Fruit fly (Drosophila melanogaster) whole organism, embryonic: ENCODE data around the gene CG42828.
A peak's percentile ranks its signal among the peaks of the same experiment; 100 is the strongest.

Source experiments
- Atf-2 ChIP-seq: fragments of 200-800 bp; sonication (Bioruptor generic); optimal IDR thresholded peaks from 2 replicates; lab custom pipeline; 2016; ENCODE audit warnings: missing biosample characterization, missing genetic modification characterization
- Bdp1 ChIP-seq: fragments of 200-800 bp; sonication (Bioruptor generic); optimal IDR thresholded peaks from 3 replicates; lab custom pipeline; 2016; ENCODE audit warnings: missing biosample characterization, missing genetic modification characterization
- CG10147 ChIP-seq: fragments of 200-800 bp; sonication (Bioruptor generic); optimal IDR thresholded peaks from 2 replicates; lab custom pipeline; 2019; ENCODE audit warnings: missing biosample characterization, mild to moderate bottlenecking, missing genetic modification characterization, moderate library complexity
- CG10274 ChIP-seq: fragments of 200-800 bp; sonication (Bioruptor generic); optimal IDR thresholded peaks from 3 replicates; lab custom pipeline; 2017; ENCODE audit warnings: missing biosample characterization, mild to moderate bottlenecking, missing genetic modification characterization
- CG12391 ChIP-seq: fragments of 200-800 bp; sonication (Bioruptor generic); optimal IDR thresholded peaks from 3 replicates; lab custom pipeline; 2018; ENCODE audit warnings: missing biosample characterization, mild to moderate bottlenecking, missing genetic modification characterization, moderate library complexity
- CG12659 ChIP-seq: fragments of 200-800 bp; sonication (Bioruptor generic); optimal IDR thresholded peaks from 3 replicates; lab custom pipeline; 2017; ENCODE audit warnings: mild to moderate bottlenecking, missing biosample characterization, missing genetic modification reagents, missing genetic modification characterization
- CG14441 ChIP-seq: fragments of 200-800 bp; sonication (Bioruptor generic); IDR thresholded peaks from 2 replicates; pipeline ENCODE4 v1.3.6; 2022; ENCODE audit warnings: missing biosample characterization, missing genetic modification characterization
- CG15073 ChIP-seq: fragments of 200-800 bp; sonication (Bioruptor generic); optimal IDR thresholded peaks from 2 replicates; lab custom pipeline; 2016; ENCODE audit warnings: missing biosample characterization, missing genetic modification characterization
- CG1647 ChIP-seq: fragments of 200-800 bp; sonication (Bioruptor generic); optimal IDR thresholded peaks from 3 replicates; lab custom pipeline; 2016; ENCODE audit warnings: missing biosample characterization, missing genetic modification characterization
- CG17802 ChIP-seq: fragments of 200-800 bp; sonication (Bioruptor generic); optimal IDR thresholded peaks from 2 replicates; lab custom pipeline; 2018; ENCODE audit warnings: missing biosample characterization, mild to moderate bottlenecking, missing genetic modification characterization, moderate library complexity
- CG2129 ChIP-seq: fragments of 200-800 bp; sonication (Bioruptor generic); IDR thresholded peaks from 2 replicates; pipeline ENCODE4 v1.3.6; 2022; ENCODE audit warnings: missing biosample characterization, missing genetic modification characterization; ENCODE audit not compliant: partially characterized antibody
- CG3726 ChIP-seq: fragments of 200-800 bp; sonication (Bioruptor generic); IDR thresholded peaks from 3 replicates; pipeline ENCODE4, ENCODE4 v1.3.6; 2022; ENCODE audit warnings: missing biosample characterization, missing genetic modification characterization
- CG3995 ChIP-seq: fragments of 200-800 bp; sonication (Bioruptor generic); optimal IDR thresholded peaks from 3 replicates; lab custom pipeline; 2016; ENCODE audit warnings: missing biosample characterization, missing genetic modification characterization
- CG4360 ChIP-seq: fragments of 200-800 bp; sonication (Bioruptor generic); IDR thresholded peaks from 2 replicates; pipeline ENCODE4 v1.3.6; 2022; ENCODE audit warnings: missing biosample characterization, missing genetic modification characterization
- CG43689 ChIP-seq: fragments of 200-800 bp; sonication (Bioruptor generic); IDR thresholded peaks from 2 replicates; pipeline ENCODE4 v1.3.6; 2022; ENCODE audit warnings: missing biosample characterization, missing genetic modification characterization
- CG4707 ChIP-seq: fragments of 200-800 bp; sonication (Bioruptor generic); optimal IDR thresholded peaks from 2 replicates; lab custom pipeline; 2018; ENCODE audit warnings: missing biosample characterization, mild to moderate bottlenecking, missing genetic modification characterization, moderate library complexity
- CG4820 ChIP-seq: fragments of 200-800 bp; sonication (Bioruptor generic); optimal IDR thresholded peaks from 3 replicates; lab custom pipeline; 2016; ENCODE audit warnings: missing biosample characterization, missing genetic modification characterization
- CG6175 ChIP-seq: fragments of 200-800 bp; sonication (Bioruptor generic); IDR thresholded peaks from 3 replicates; pipeline ENCODE4 v1.3.6; 2022; ENCODE audit warnings: missing biosample characterization, missing genetic modification characterization
- CG6654 ChIP-seq: fragments of 200-800 bp; sonication (Bioruptor generic); optimal IDR thresholded peaks from 2 replicates; lab custom pipeline; 2017; ENCODE audit warnings: missing biosample characterization, mild to moderate bottlenecking, missing genetic modification characterization
- CG7786 ChIP-seq: fragments of 200-800 bp; sonication (Bioruptor generic); optimal IDR thresholded peaks from 2 replicates; lab custom pipeline; 2016; ENCODE audit warnings: missing biosample characterization, missing genetic modification characterization
- CG7987 ChIP-seq: fragments of 200-800 bp; sonication (Bioruptor generic); optimal IDR thresholded peaks from 2 replicates; lab custom pipeline; 2018; ENCODE audit warnings: missing biosample characterization, mild to moderate bottlenecking, missing genetic modification characterization, moderate library complexity
- CG8388 ChIP-seq: fragments of 200-800 bp; sonication (Bioruptor generic); optimal IDR thresholded peaks from 2 replicates; lab custom pipeline; 2019; ENCODE audit warnings: missing biosample characterization, mild to moderate bottlenecking, missing genetic modification characterization, moderate library complexity
- CG8478 ChIP-seq: fragments of >200 bp; optimal IDR thresholded peaks from 2 replicates; lab custom pipeline; 2018
- CG9797 ChIP-seq: fragments of 200-800 bp; sonication (Bioruptor generic); optimal IDR thresholded peaks from 3 replicates; lab custom pipeline; 2018; ENCODE audit warnings: missing biosample characterization, mild to moderate bottlenecking, missing genetic modification characterization
- E2f2 ChIP-seq: fragments of 200-800 bp; sonication (Bioruptor generic); IDR thresholded peaks from 2 replicates; pipeline ENCODE4 v1.3.6; 2022; ENCODE audit warnings: missing biosample characterization, missing genetic modification characterization
- Fer1 ChIP-seq: fragments of 200-800 bp; sonication (Bioruptor generic); optimal IDR thresholded peaks from 2 replicates; lab custom pipeline; 2017; ENCODE audit warnings: missing biosample characterization, mild to moderate bottlenecking, missing genetic modification characterization
- H15 ChIP-seq: fragments of 200-800 bp; sonication (Bioruptor generic); IDR thresholded peaks from 3 replicates; pipeline ENCODE4 v1.3.6; 2022; ENCODE audit warnings: missing biosample characterization, missing genetic modification characterization
- Lpt ChIP-seq: fragments of >200 bp; optimal IDR thresholded peaks from 2 replicates; lab custom pipeline; 2018; ENCODE audit warnings: missing biosample characterization, missing genetic modification characterization
- Nf-YA ChIP-seq: fragments of 200-800 bp; sonication (Bioruptor generic); IDR thresholded peaks from 2 replicates; pipeline ENCODE4 v1.3.6; 2022; ENCODE audit warnings: missing biosample characterization, missing genetic modification characterization
- Pdp1 ChIP-seq, 2 experiments: fragments of 200-800 bp; sonication (Bioruptor generic); optimal IDR thresholded peaks; 3 replicates each; lab custom pipeline; 2016; ENCODE audit warnings: missing biosample characterization in 2 of 2, missing genetic modification characterization in 2 of 2, mild to moderate bottlenecking in 1 of 2, moderate library complexity in 1 of 2
- Sin3A ChIP-seq: fragments of >200 bp; optimal IDR thresholded peaks from 2 replicates; lab custom pipeline; 2018
- bigmax ChIP-seq: fragments of 200-800 bp; sonication (Bioruptor generic); optimal IDR thresholded peaks from 2 replicates; lab custom pipeline; 2018; ENCODE audit warnings: missing biosample characterization, mild to moderate bottlenecking, missing genetic modification characterization
- bowl ChIP-seq: fragments of 200-800 bp; sonication (Bioruptor generic); IDR thresholded peaks from 2 replicates; pipeline ENCODE4 v1.3.6; 2022; ENCODE audit warnings: missing biosample characterization, missing genetic modification characterization
- cato ChIP-seq: fragments of 200-800 bp; sonication (Bioruptor generic); optimal IDR thresholded peaks from 2 replicates; lab custom pipeline; 2016; ENCODE audit warnings: missing biosample characterization, missing genetic modification characterization, borderline replicate concordance
- crp ChIP-seq, 2 experiments: fragments of 200-800 bp; sonication (Bioruptor generic); optimal IDR thresholded peaks; 2 replicates in 1 of 2; 3 replicates in 1 of 2; lab custom pipeline; 2017; ENCODE audit warnings: missing biosample characterization in 2 of 2, missing genetic modification characterization in 2 of 2, mild to moderate bottlenecking in 1 of 2, moderate library complexity in 1 of 2
- ems ChIP-seq: fragments of 200-800 bp; sonication (Bioruptor generic); optimal IDR thresholded peaks from 3 replicates; lab custom pipeline; 2016; ENCODE audit warnings: missing biosample characterization, missing genetic modification characterization
- en ChIP-seq: fragments of 200-800 bp; sonication (Bioruptor generic); optimal IDR thresholded peaks from 2 replicates; lab custom pipeline; 2016; ENCODE audit warnings: missing biosample characterization, missing genetic modification characterization
- gce ChIP-seq: fragments of 200-800 bp; sonication (Bioruptor generic); IDR thresholded peaks from 3 replicates; pipeline ENCODE4 v1.3.6; 2022; ENCODE audit warnings: missing biosample characterization, missing genetic modification characterization
- gcm2 ChIP-seq: fragments of 200-800 bp; sonication (Bioruptor generic); optimal IDR thresholded peaks from 2 replicates; lab custom pipeline; 2016; ENCODE audit warnings: missing biosample characterization, missing genetic modification characterization
- gsb-n ChIP-seq: fragments of 200-800 bp; sonication (Bioruptor generic); optimal IDR thresholded peaks from 3 replicates; lab custom pipeline; 2018; ENCODE audit warnings: missing biosample characterization, mild to moderate bottlenecking, missing genetic modification characterization
- ind ChIP-seq: fragments of 200-800 bp; sonication (Bioruptor generic); optimal IDR thresholded peaks from 3 replicates; lab custom pipeline; 2016; ENCODE audit warnings: missing biosample characterization, missing genetic modification characterization
- lov ChIP-seq, 2 experiments: fragments of 200-800 bp in 1 of 2; fragments of >200 bp in 1 of 2; sonication (Bioruptor generic) in 1 of 2; IDR thresholded peaks in 1 of 2; optimal IDR thresholded peaks in 1 of 2; 2 replicates in 1 of 2; 3 replicates in 1 of 2; pipeline versions ENCODE4 v1.3.6 to Lab custom; 2017 to 2022; ENCODE audit warnings: missing biosample characterization in 1 of 2, missing genetic modification characterization in 1 of 2
- maf-S ChIP-seq: fragments of 200-800 bp; sonication (Bioruptor generic); optimal IDR thresholded peaks from 2 replicates; lab custom pipeline; 2016; ENCODE audit warnings: missing biosample characterization, missing genetic modification characterization
- mld ChIP-seq: fragments of 200-800 bp; sonication (Bioruptor generic); IDR thresholded peaks from 3 replicates; pipeline ENCODE4 v1.3.6; 2022; ENCODE audit warnings: missing biosample characterization, missing genetic modification characterization; ENCODE audit not compliant: partially characterized antibody
- pfk ChIP-seq: fragments of 200-800 bp; sonication (Bioruptor generic); optimal IDR thresholded peaks from 2 replicates; lab custom pipeline; 2018; ENCODE audit warnings: missing biosample characterization, mild to moderate bottlenecking, missing genetic modification characterization, moderate library complexity
- pnt ChIP-seq: fragments of 200-800 bp; sonication (Bioruptor generic); optimal IDR thresholded peaks from 3 replicates; lab custom pipeline; 2016; ENCODE audit warnings: missing biosample characterization, missing genetic modification characterization
- pros ChIP-seq: fragments of 200-800 bp; sonication (Bioruptor generic); optimal IDR thresholded peaks from 3 replicates; lab custom pipeline; 2019; ENCODE audit warnings: missing biosample characterization, mild to moderate bottlenecking, missing genetic modification characterization, moderate library complexity
- sna ChIP-seq: fragments of 200-800 bp; sonication (Bioruptor generic); IDR thresholded peaks from 2 replicates; pipeline ENCODE4 v1.3.6; 2022; ENCODE audit warnings: missing biosample characterization, missing genetic modification characterization; ENCODE audit not compliant: partially characterized antibody
- wdn ChIP-seq: fragments of 200-800 bp; sonication (Bioruptor generic); IDR thresholded peaks from 2 replicates; pipeline ENCODE4 v1.3.6; 2022; ENCODE audit warnings: missing biosample characterization, missing genetic modification characterization
- wek ChIP-seq: fragments of 200-800 bp; sonication (Bioruptor generic); optimal IDR thresholded peaks from 3 replicates; lab custom pipeline; 2018; ENCODE audit warnings: missing biosample characterization, mild to moderate bottlenecking, missing genetic modification characterization, moderate library complexity

Gene CG42828

dm6 chr3R:23333334-23334035, 40.0 kb upstream of the CG42828 start (continued):
- TF ChIP-seq wek (no peak), Atf-2 (GFP tag; lab: Kevin White, UChicago) (peak; percentile 37), CG9797 (GFP tag; lab: Kevin White, UChicago) (no peak), ind (peak; percentile 36), bowl (GFP tag; lab: Robert Waterston, UW) (no peak), CG8388 (GFP tag; lab: Kevin White, UChicago) (peak; percentile 67), gsb-n (tag; lab: Kevin White, UChicago) (peak; percentile 57), CG6175 (no peak), pnt (GFP tag; lab: Kevin White, UChicago) (no peak), pfk (GFP tag; lab: Kevin White, UChicago) (no peak), Fer1 (GFP tag; lab: Kevin White, UChicago) (no peak), Sin3A (lab: Kevin White, UChicago) (no peak), gce (no peak), CG8478 (lab: Kevin White, UChicago) (no peak), E2f2 (GFP tag; lab: Robert Waterston, UW) (no peak), CG4820 (GFP tag; lab: Kevin White, UChicago) (peak; percentile 39), CG10274 (peak; percentile 67), CG3726 (GFP tag; lab: Robert Waterston, UW) (no peak), gcm2 (no peak), sna (GFP tag; lab: Robert Waterston, UW) (no peak), bigmax (GFP tag; lab: Kevin White, UChicago) (no peak), Pdp1 (GFP tag; optimal IDR thresholded peaks at IDR 0.05; lab: Kevin White, UChicago) (peak; percentile 21 to 25), ems (GFP tag; lab: Kevin White, UChicago) (no peak), wdn (GFP tag; lab: Robert Waterston, UW) (no peak), CG2129 (GFP tag; lab: Robert Waterston, UW) (no peak), CG1647 (GFP tag; lab: Kevin White, UChicago) (no peak), en (peak; percentile 30), mld (GFP tag; lab: Robert Waterston, UW) (no peak), CG14441 (GFP tag; lab: Robert Waterston, UW) (no peak), CG10147 (GFP tag; lab: Kevin White, UChicago) (no peak), maf-S (no peak), CG12391 (peak; percentile 57), lov (optimal IDR thresholded peaks at IDR 0.05; lab: Kevin White, UChicago) (no peak), lov (GFP tag; IDR thresholded peaks at IDR 0.05; lab: Robert Waterston, UW) (0 out of 3 replicates have a peak, but pooled peaks have one; percentile 16), CG12659 (peak; percentile 16), CG4707 (GFP tag; lab: Kevin White, UChicago) (no peak), CG3995 (GFP tag; lab: Kevin White, UChicago) (no peak), CG4360 (GFP tag; lab: Robert Waterston, UW) (no peak), pros (GFP tag; lab: Kevin White, UChicago) (no peak), H15 (no peak), Nf-YA (GFP tag; lab: Robert Waterston, UW) (no peak), CG6654 (GFP tag; lab: Kevin White, UChicago) (no peak), cato (no peak), Lpt (GFP tag; lab: Kevin White, UChicago) (no peak), Bdp1 (GFP tag; lab: Kevin White, UChicago) (no peak), CG43689 (GFP tag; lab: Robert Waterston, UW) (no peak), CG7987 (GFP tag; lab: Kevin White, UChicago) (no peak), CG15073 (GFP tag; lab: Kevin White, UChicago) (no peak), crp (GFP tag; optimal IDR thresholded peaks at IDR 0.05; lab: Kevin White, UChicago) (no peak), CG17802 (tag; lab: Kevin White, UChicago) (no peak), CG7786 (GFP tag; lab: Kevin White, UChicago) (peak; percentile 11)
